Fruit fly (Drosophila melanogaster): ENCODE results near the gene Hmx.
A peak's percentile ranks its signal among the peaks of the same experiment; 100 is the strongest.

Hmx gene

DNA sequence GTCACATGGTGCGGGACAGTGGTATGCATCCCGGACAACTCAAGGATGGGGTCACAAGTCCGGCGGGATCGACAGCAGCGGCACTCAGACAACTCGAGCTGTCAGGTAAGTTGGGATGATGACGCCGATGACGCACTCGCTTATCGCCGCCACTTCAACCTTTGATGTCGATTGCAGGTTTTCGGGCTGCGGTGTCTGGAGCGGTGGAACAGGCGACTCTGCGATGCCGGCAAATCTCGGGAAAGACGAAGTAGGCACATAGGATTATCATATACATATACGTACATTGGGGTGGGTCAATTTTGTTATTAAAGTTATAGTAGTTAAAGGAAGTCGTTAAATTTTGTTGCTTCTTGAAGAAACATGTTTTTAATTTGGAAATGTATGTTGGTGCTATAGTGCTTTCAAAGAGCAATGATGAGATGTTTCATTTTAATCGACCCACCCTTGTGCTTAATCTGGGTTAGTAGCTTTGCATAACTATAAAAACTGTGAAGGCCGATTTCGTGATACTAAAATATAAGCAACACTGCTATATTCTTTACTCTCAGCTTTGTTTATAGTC is 22.1 kb upstream of the Hmx start (continued):
- TF ChIP-seq topi (GFP tag; optimal IDR thresholded peaks at IDR 0.05) (peak; percentile 46), spab (GFP tag; optimal IDR thresholded peaks at IDR 0.05) (no peak), CG16779 (tag; optimal IDR thresholded peaks at IDR 0.05) (no peak), cyc (GFP tag; optimal IDR thresholded peaks at IDR 0.05) (no peak), CG3919 (GFP tag; optimal IDR thresholded peaks at IDR 0.05) (no peak), esn (GFP tag; optimal IDR thresholded peaks at IDR 0.05) (peak; percentile 37), CG6276 (GFP tag; optimal IDR thresholded peaks at IDR 0.05) (no peak), svp (GFP tag) (peak; percentile 98), fd85E (GFP tag; optimal IDR thresholded peaks at IDR 0.05) (no peak), CG15336 (GFP tag; IDR thresholded peaks at IDR 0.05) (peak; percentile 29; the same call in 1 of the 2 replicates), achi (GFP tag; optimal IDR thresholded peaks at IDR 0.05) (no peak), CG11762 (GFP tag; optimal IDR thresholded peaks at IDR 0.05; ENCODE audit: insufficient read depth) (no peak), eg (GFP tag; IDR thresholded peaks at IDR 0.05) (no peak), Lpt (GFP tag; optimal IDR thresholded peaks at IDR 0.05) (no peak)

DNA sequence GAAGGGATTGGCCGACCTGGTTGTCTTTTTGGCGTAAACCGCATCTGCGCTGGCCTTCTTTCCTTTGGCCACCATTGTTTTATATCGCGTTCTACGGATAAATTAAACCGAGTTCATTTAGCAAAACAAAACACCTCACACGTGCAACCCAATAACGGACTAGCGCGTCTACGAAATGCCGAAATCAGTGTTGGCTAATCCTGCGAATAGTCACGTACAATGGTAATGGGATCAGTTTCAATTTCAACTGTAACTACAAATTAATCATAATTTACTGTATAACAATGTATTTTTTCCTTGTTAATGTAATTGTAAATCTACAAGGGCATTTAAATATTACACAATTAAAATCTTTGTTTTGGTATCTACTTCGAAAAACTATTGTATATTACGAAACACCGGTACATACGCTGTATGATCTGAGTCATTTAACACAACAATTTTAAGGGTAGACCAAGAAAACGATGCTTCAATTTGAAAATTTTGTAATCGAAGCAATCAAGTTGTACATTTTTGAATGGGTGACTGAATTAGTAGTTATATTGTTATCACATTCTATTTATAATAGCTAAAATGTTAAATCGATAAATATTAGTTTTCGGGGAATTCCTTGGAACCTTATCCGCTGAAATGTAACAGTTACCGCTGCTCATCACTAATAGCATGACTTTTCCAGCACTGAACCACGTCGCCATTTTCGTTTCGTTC is 18.8 kb upstream of the Hmx start, which contains the start of gene SF1:
Gene SF1 (plus strand): TSS at position 633 of the 708 bp plus-strand sequence.
- peak; percentile 36 for TF ChIP-seq CG3032 (tag; optimal IDR thresholded peaks at IDR 0.05)
- TF ChIP-seq topi (GFP tag; optimal IDR thresholded peaks at IDR 0.05), result peak; percentile 54
- no peak for TF ChIP-seq fd85E (GFP tag; optimal IDR thresholded peaks at IDR 0.05)
- TF ChIP-seq CG9139 (GFP tag; optimal IDR thresholded peaks at IDR 0.05), result no peak
- TF ChIP-seq spab (GFP tag; optimal IDR thresholded peaks at IDR 0.05), result no peak
- no peak for TF ChIP-seq CG10631 (GFP tag; optimal IDR thresholded peaks at IDR 0.05)
- TF ChIP-seq Blimp-1 (GFP tag; optimal IDR thresholded peaks at IDR 0.05), result no peak
- no peak for TF ChIP-seq Eip93F (GFP tag; optimal IDR thresholded peaks at IDR 0.05)
- TF ChIP-seq fkh (GFP tag; optimal IDR thresholded peaks at IDR 0.05), result no peak
- peak; percentile 45 for TF ChIP-seq cyc (GFP tag; optimal IDR thresholded peaks at IDR 0.05)
- TF ChIP-seq Sox14 (GFP tag; optimal IDR thresholded peaks at IDR 0.05), result peak; percentile 40
- no peak for TF ChIP-seq Hr38 (GFP tag; optimal IDR thresholded peaks at IDR 0.05)
- TF ChIP-seq CG1621 (tag; optimal IDR thresholded peaks at IDR 0.05), result no peak
- TF ChIP-seq ss (GFP tag; optimal IDR thresholded peaks at IDR 0.05), result no peak
- peak; percentile 16 for TF ChIP-seq Ets96B (tag; optimal IDR thresholded peaks at IDR 0.05)
- TF ChIP-seq CG8632 (GFP tag; optimal IDR thresholded peaks at IDR 0.05), result no peak
- TF ChIP-seq Gug (GFP tag; IDR thresholded peaks at IDR 0.05), result no peak
- no peak for TF ChIP-seq fd59A (GFP tag; optimal IDR thresholded peaks at IDR 0.05)
- TF ChIP-seq Smox (GFP tag; optimal IDR thresholded peaks at IDR 0.05), result no peak
- no peak for TF ChIP-seq CG10669 (GFP tag; optimal IDR thresholded peaks at IDR 0.05)
- no peak for TF ChIP-seq acj6 (GFP tag; optimal IDR thresholded peaks at IDR 0.05)
- no peak for TF ChIP-seq OdsH (GFP tag; optimal IDR thresholded peaks at IDR 0.05)
- TF ChIP-seq Lpt (GFP tag; optimal IDR thresholded peaks at IDR 0.05), result no peak
- no peak for TF ChIP-seq Eip78C (GFP tag)
- TF ChIP-seq Ets21C (GFP tag; optimal IDR thresholded peaks at IDR 0.05), result peak; percentile 44
- no peak for TF ChIP-seq CG11294 (GFP tag; IDR thresholded peaks at IDR 0.05)
- TF ChIP-seq CG3919 (GFP tag; optimal IDR thresholded peaks at IDR 0.05), result no peak
- TF ChIP-seq salr (GFP tag; optimal IDR thresholded peaks at IDR 0.05), result no peak
- peak; percentile 37 for TF ChIP-seq Sox15 (GFP tag; optimal IDR thresholded peaks at IDR 0.05)
- TF ChIP-seq achi (GFP tag; optimal IDR thresholded peaks at IDR 0.05), result no peak
- TF ChIP-seq CG11762 (GFP tag; optimal IDR thresholded peaks at IDR 0.05; ENCODE audit: insufficient read depth), result peak; percentile 45
- TF ChIP-seq CG4318 (GFP tag; optimal IDR thresholded peaks at IDR 0.05), result no peak
- TF ChIP-seq Met (GFP tag; optimal IDR thresholded peaks at IDR 0.05), result no peak
- TF ChIP-seq CG6808 (GFP tag; optimal IDR thresholded peaks at IDR 0.05), result no peak
- no peak for TF ChIP-seq net (GFP tag; optimal IDR thresholded peaks at IDR 0.05)
- no peak for TF ChIP-seq CG8319 (GFP tag; optimal IDR thresholded peaks at IDR 0.05)
- no peak for TF ChIP-seq vri (GFP tag; optimal IDR thresholded peaks at IDR 0.05)
- no peak for TF ChIP-seq Sox102F (GFP tag; optimal IDR thresholded peaks at IDR 0.05)
- TF ChIP-seq svp (GFP tag), result no peak
- no peak; the same call in 2 of the 3 replicates for TF ChIP-seq CG6163 (GFP tag; IDR thresholded peaks at IDR 0.05)
- peak; percentile 22 for TF ChIP-seq CG6792 (GFP tag; optimal IDR thresholded peaks at IDR 0.05)
- TF ChIP-seq lz (GFP tag; optimal IDR thresholded peaks at IDR 0.05), result peak; percentile 65
- TF ChIP-seq CG11902 (GFP tag; optimal IDR thresholded peaks at IDR 0.05), result peak; percentile 37

Measured in whole organism, prepupa.